Worm (Caenorhabditis elegans) whole organism, L4 larva: ENCODE results near the gene Y73C8B.2.
A peak's percentile ranks its signal among the peaks of the same experiment; 100 is the strongest.

ENCODE experiments used
- D1046.2 ChIP-seq: fragments of 200-800 bp; sonication (Bioruptor generic); IDR thresholded peaks from 2 replicates; pipeline ENCODE4 v1.3.6; 2022; ENCODE audit warnings: missing genetic modification characterization, missing compliant biosample characterization
- ZK337.2 ChIP-seq: fragments of 200-800 bp; sonication (Bioruptor generic); IDR thresholded peaks from 2 replicates; pipeline ENCODE4 v1.3.6; 2022; ENCODE audit warnings: missing genetic modification reagents, missing genetic modification characterization, missing compliant biosample characterization
- ceh-20 ChIP-seq: fragments of 200-800 bp; sonication (Bioruptor generic); IDR thresholded peaks from 2 replicates; pipeline ENCODE4 v1.3.6; 2022; ENCODE audit warnings: missing genetic modification reagents, missing genetic modification characterization, missing compliant biosample characterization
- ceh-44 ChIP-seq: fragments of 200-800 bp; sonication (Bioruptor generic); IDR thresholded peaks from 2 replicates; pipeline ENCODE4 v1.3.6; 2022; ENCODE audit warnings: missing genetic modification reagents, missing genetic modification characterization, missing compliant biosample characterization
- ces-1 ChIP-seq: fragments of 150-350 bp; sonication (generic microtip); optimal IDR thresholded peaks from 4 replicates; lab custom pipeline; 2014; ENCODE audit warnings: missing biosample characterization, missing genetic modification reagents, missing genetic modification characterization
- dmd-8 ChIP-seq: fragments of 200-800 bp; sonication (Bioruptor generic); IDR thresholded peaks from 2 replicates; pipeline ENCODE4 v1.3.6; 2022; ENCODE audit warnings: missing genetic modification characterization, missing compliant biosample characterization
- hif-1 ChIP-seq, 2 experiments: sonication (generic microtip); optimal IDR thresholded peaks; 2 replicates each; lab custom pipeline; 2016 to 2017; ENCODE audit warnings: missing compliant biosample characterization in 2 of 2, missing genetic modification characterization in 2 of 2, missing genetic modification reagents in 2 of 2, missing genotype in 2 of 2, mild to moderate bottlenecking in 1 of 2
- hlh-11 ChIP-seq: fragments of 200-800 bp; sonication (Bioruptor generic); optimal IDR thresholded peaks from 2 replicates; lab custom pipeline; 2018; ENCODE audit warnings: mild to moderate bottlenecking, missing genetic modification characterization, missing compliant biosample characterization
- hmg-1.1 ChIP-seq: fragments of 200-800 bp; sonication (Bioruptor generic); IDR thresholded peaks from 2 replicates; pipeline ENCODE4 v1.3.6; 2022; ENCODE audit warnings: missing genetic modification reagents, missing genetic modification characterization, missing compliant biosample characterization
- lin-13 ChIP-seq: fragments of 150-350 bp; optimal IDR thresholded peaks from 2 replicates; lab custom pipeline; 2014; ENCODE audit warnings: missing biosample characterization, missing genetic modification reagents, missing genetic modification characterization
- lsy-2 ChIP-seq, 2 experiments: fragments of 150-350 bp in 1 of 2; sonication (generic microtip) in 1 of 2; optimal IDR thresholded peaks; 2 replicates each; lab custom pipeline; 2014 to 2017; ENCODE audit warnings: missing biosample characterization in 2 of 2, missing genetic modification characterization in 2 of 2
- nhr-11 ChIP-seq: fragments of 150-350 bp; optimal IDR thresholded peaks from 2 replicates; lab custom pipeline; 2014; ENCODE audit warnings: missing biosample characterization, missing genetic modification characterization
- nhr-28 ChIP-seq: fragments of 150-350 bp; optimal IDR thresholded peaks from 2 replicates; lab custom pipeline; 2014; ENCODE audit warnings: missing biosample characterization, missing genetic modification characterization
- nhr-42 ChIP-seq: fragments of 200-800 bp; sonication (Bioruptor generic); IDR thresholded peaks from 2 replicates; pipeline ENCODE4 v1.3.6; 2022; ENCODE audit warnings: missing genetic modification characterization, missing compliant biosample characterization
- set-16 ChIP-seq: fragments of 200-800 bp; sonication (Bioruptor generic); IDR thresholded peaks from 2 replicates; pipeline ENCODE4 v1.3.6; 2022; ENCODE audit warnings: missing genetic modification reagents, missing genetic modification characterization, missing compliant biosample characterization
- tag-97 ChIP-seq: fragments of 200-800 bp; sonication (Bioruptor generic); IDR thresholded peaks from 2 replicates; pipeline ENCODE4 v1.3.6; 2022; ENCODE audit warnings: missing genetic modification characterization, missing compliant biosample characterization
- zfp-2 ChIP-seq: sonication (generic microtip); optimal IDR thresholded peaks from 2 replicates; lab custom pipeline; 2016; ENCODE audit warnings: mild to moderate bottlenecking, missing genetic modification characterization, missing compliant biosample characterization
- zfp-3 ChIP-seq: fragments of 200-800 bp; sonication (Bioruptor generic); conservative IDR thresholded peaks from 2 replicates; pipeline ENCODE4 v1.3.6; 2022; ENCODE audit warnings: missing genetic modification reagents, missing genetic modification characterization, missing compliant biosample characterization
- zip-2 ChIP-seq: fragments of 150-350 bp; optimal IDR thresholded peaks from 2 replicates; lab custom pipeline; 2014; ENCODE audit warnings: missing biosample characterization, missing genetic modification characterization

The Y73C8B.2 gene

ce11 chrV:3145241-3145640 lies 49.6 kb downstream of the Y73C8B.2 start:
- no peak for TF ChIP-seq ZK337.2 (GFP tag; lab: Robert Waterston, UW)
- peak; percentile 86 for TF ChIP-seq set-16 (GFP tag; lab: Robert Waterston, UW)
- TF ChIP-seq hmg-1.1: no peak
- no peak for TF ChIP-seq tag-97 (GFP tag; lab: Robert Waterston, UW)

- TF ChIP-seq hif-1 (tag; optimal IDR thresholded peaks at IDR 0.05; lab: Kevin White, UChicago) (no peak), ceh-20 (no peak), nhr-28 (no peak), nhr-11 (no peak), lin-13 (GFP tag; lab: Kevin White, UChicago) (no peak), nhr-42 (GFP tag; lab: Robert Waterston, UW) (no peak), zfp-3 (no peak), zfp-2 (no peak), ceh-44 (GFP tag; lab: Robert Waterston, UW) (no peak), dmd-8 (GFP tag; lab: Robert Waterston, UW) (no peak), zip-2 (no peak), ces-1 (GFP tag; lab: Kevin White, UChicago) (no peak), hlh-11 (tag; lab: Kevin White, UChicago) (no peak), lsy-2 (tag; optimal IDR thresholded peaks at IDR 0.05; lab: Kevin White, UChicago) (no peak), D1046.2 (GFP tag; lab: Robert Waterston, UW) (no peak)
Measured at ce11 chrV:3144494-3144893, 50.3 kb downstream of the Y73C8B.2 start, which contains the start of gene srab-10. TSS of gene srab-10 (minus strand) at chrV:3144594.
